Fruit fly (Drosophila melanogaster) whole organism, embryonic: Measurements from ENCODE around the gene CG44088.

Experiments
- Abd-B ChIP-seq: fragments of 200-800 bp; sonication (Bioruptor generic); optimal IDR thresholded peaks from 2 replicates; lab custom pipeline; 2018; ENCODE audit warnings: missing biosample characterization, mild to moderate bottlenecking, missing genetic modification characterization, moderate library complexity
- Bdp1 ChIP-seq: fragments of 200-800 bp; sonication (Bioruptor generic); optimal IDR thresholded peaks from 3 replicates; lab custom pipeline; 2016; ENCODE audit warnings: missing biosample characterization, missing genetic modification characterization
- CG1024 ChIP-seq: fragments of 200-800 bp; sonication (Bioruptor generic); IDR thresholded peaks from 2 replicates; pipeline ENCODE4 v1.3.6; 2022; ENCODE audit warnings: missing biosample characterization, missing genetic modification characterization
- CG10565 ChIP-seq: fragments of 200-800 bp; sonication (Bioruptor generic); optimal IDR thresholded peaks from 3 replicates; lab custom pipeline; 2016; ENCODE audit warnings: missing biosample characterization, mild to moderate bottlenecking, missing genetic modification characterization
- CG13894 ChIP-seq: fragments of 200-800 bp; sonication (Bioruptor generic); optimal IDR thresholded peaks from 3 replicates; lab custom pipeline; 2018; ENCODE audit warnings: missing biosample characterization, mild to moderate bottlenecking, missing genetic modification characterization, moderate library complexity
- CG1603 ChIP-seq: fragments of 200-800 bp; sonication (Bioruptor generic); optimal IDR thresholded peaks from 2 replicates; lab custom pipeline; 2019; ENCODE audit warnings: missing biosample characterization, mild to moderate bottlenecking, missing genetic modification characterization, moderate library complexity
- CG16779 ChIP-seq: fragments of 200-800 bp; sonication (Bioruptor generic); IDR thresholded peaks from 2 replicates; pipeline ENCODE4 v1.3.6; 2022; ENCODE audit warnings: missing biosample characterization, missing genetic modification characterization
- CG2678 ChIP-seq: fragments of 200-800 bp; sonication (Bioruptor generic); optimal IDR thresholded peaks from 3 replicates; lab custom pipeline; 2019; ENCODE audit warnings: missing biosample characterization, mild to moderate bottlenecking, missing genetic modification characterization, moderate library complexity
- CG3726 ChIP-seq: fragments of 200-800 bp; sonication (Bioruptor generic); IDR thresholded peaks from 3 replicates; pipeline ENCODE4, ENCODE4 v1.3.6; 2022; ENCODE audit warnings: missing biosample characterization, missing genetic modification characterization
- CG4707 ChIP-seq: fragments of 200-800 bp; sonication (Bioruptor generic); optimal IDR thresholded peaks from 2 replicates; lab custom pipeline; 2018; ENCODE audit warnings: missing biosample characterization, mild to moderate bottlenecking, missing genetic modification characterization, moderate library complexity
- CG5180 ChIP-seq: fragments of 200-800 bp; sonication (Bioruptor generic); optimal IDR thresholded peaks from 3 replicates; lab custom pipeline; 2017; ENCODE audit warnings: missing biosample characterization, missing genetic modification characterization, mild to moderate bottlenecking, moderate library complexity, missing genetic modification reagents
- CG7963 ChIP-seq: fragments of 200-800 bp; sonication (Bioruptor generic); IDR thresholded peaks from 3 replicates; pipeline ENCODE4 v1.3.6; 2022; ENCODE audit warnings: missing biosample characterization, missing genetic modification characterization; ENCODE audit not compliant: partially characterized antibody
- Camta ChIP-seq: fragments of 200-800 bp; sonication (Bioruptor generic); optimal IDR thresholded peaks from 2 replicates; lab custom pipeline; 2016; ENCODE audit warnings: missing biosample characterization, missing genetic modification characterization
- D19A ChIP-seq: fragments of 200-800 bp; optimal IDR thresholded peaks from 3 replicates; lab custom pipeline; 2019; ENCODE audit warnings: missing biosample characterization, mild to moderate bottlenecking, missing genetic modification characterization, moderate library complexity
- Dref ChIP-seq: fragments of 200-800 bp; sonication (Bioruptor generic); IDR thresholded peaks from 2 replicates; pipeline ENCODE4 v1.3.6; 2022; ENCODE audit warnings: missing biosample characterization, missing genetic modification characterization
- Drgx ChIP-seq: fragments of 200-800 bp; sonication (Bioruptor generic); IDR thresholded peaks from 2 replicates; pipeline ENCODE4 v1.3.6; 2022; ENCODE audit warnings: missing biosample characterization, missing genetic modification characterization
- E2f2 ChIP-seq: fragments of 200-800 bp; sonication (Bioruptor generic); IDR thresholded peaks from 2 replicates; pipeline ENCODE4 v1.3.6; 2022; ENCODE audit warnings: missing biosample characterization, missing genetic modification characterization
- Elba2 ChIP-seq: fragments of 200-800 bp; sonication (Bioruptor generic); optimal IDR thresholded peaks from 3 replicates; lab custom pipeline; 2016; ENCODE audit warnings: missing biosample characterization, missing genetic modification characterization
- Ets65A ChIP-seq: fragments of 200-800 bp; sonication (Bioruptor generic); peaks from one replicate; lab custom pipeline; 2016; ENCODE audit warnings: missing biosample characterization, missing genetic modification characterization
- H2.0 ChIP-seq: fragments of 200-800 bp; sonication (Bioruptor generic); IDR thresholded peaks from 2 replicates; pipeline ENCODE4 v1.3.6; 2022; ENCODE audit warnings: missing biosample characterization, missing genetic modification characterization
- Lpt ChIP-seq: fragments of >200 bp; optimal IDR thresholded peaks from 2 replicates; lab custom pipeline; 2018; ENCODE audit warnings: missing biosample characterization, missing genetic modification characterization
- Nf-YB ChIP-seq: fragments of 200-800 bp; sonication (Bioruptor generic); optimal IDR thresholded peaks from 3 replicates; lab custom pipeline; 2019; ENCODE audit warnings: missing biosample characterization, mild to moderate bottlenecking, missing genetic modification characterization, moderate library complexity
- Spps ChIP-seq: fragments of 200-800 bp; sonication (Bioruptor generic); optimal IDR thresholded peaks from 2 replicates; lab custom pipeline; 2018; ENCODE audit warnings: missing biosample characterization, mild to moderate bottlenecking, missing genetic modification characterization
- Taf1 ChIP-seq: fragments of 200-800 bp; sonication (Bioruptor generic); IDR thresholded peaks from 2 replicates; pipeline ENCODE4 v1.3.6; 2022; ENCODE audit warnings: missing biosample characterization, missing genetic modification characterization
- Trl ChIP-seq, 3 experiments: fragments of >200 bp in 2 of 3; fragments of 200-800 bp in 1 of 3; sonication (Bioruptor generic) in 1 of 3; optimal IDR thresholded peaks; 2 replicates in 1 of 3; 3 replicates in 2 of 3; lab custom pipeline; 2016 to 2017; ENCODE audit warnings: missing biosample characterization in 1 of 3, missing genetic modification characterization in 1 of 3
- aop ChIP-seq: fragments of 200-800 bp; sonication (Bioruptor generic); IDR thresholded peaks from 2 replicates; pipeline ENCODE4 v1.3.6; 2022; ENCODE audit warnings: missing biosample characterization, missing genetic modification characterization
- ara ChIP-seq: fragments of 200-800 bp; sonication (Bioruptor generic); IDR thresholded peaks from 2 replicates; pipeline ENCODE4 v1.3.6; 2022; ENCODE audit warnings: missing biosample characterization, missing genetic modification characterization
- bbx ChIP-seq: fragments of 200-800 bp; sonication (Bioruptor generic); IDR thresholded peaks from 2 replicates; pipeline ENCODE4 v1.3.6; 2022; ENCODE audit warnings: missing biosample characterization, missing genetic modification characterization; ENCODE audit not compliant: partially characterized antibody
- bsh ChIP-seq, 2 experiments: fragments of 200-800 bp; sonication (Bioruptor generic); optimal IDR thresholded peaks; 2 replicates each; lab custom pipeline; 2017 to 2018; ENCODE audit warnings: mild to moderate bottlenecking in 2 of 2, missing biosample characterization in 2 of 2, missing genetic modification characterization in 2 of 2, moderate library complexity in 1 of 2
- cg ChIP-seq: fragments of 200-800 bp; sonication (Bioruptor generic); optimal IDR thresholded peaks from 3 replicates; lab custom pipeline; 2019; ENCODE audit warnings: missing biosample characterization, mild to moderate bottlenecking, missing genetic modification characterization, moderate library complexity
- corto ChIP-seq: fragments of 200-800 bp; sonication (Bioruptor generic); optimal IDR thresholded peaks from 2 replicates; lab custom pipeline; 2016; ENCODE audit warnings: missing biosample characterization, mild to moderate bottlenecking, missing genetic modification characterization, moderate library complexity
- emc ChIP-seq: fragments of 200-800 bp; sonication (Bioruptor generic); optimal IDR thresholded peaks from 2 replicates; lab custom pipeline; 2016; ENCODE audit warnings: missing biosample characterization, missing genetic modification characterization
- en ChIP-seq: fragments of 200-800 bp; sonication (Bioruptor generic); optimal IDR thresholded peaks from 2 replicates; lab custom pipeline; 2016; ENCODE audit warnings: missing biosample characterization, missing genetic modification characterization
- eyg ChIP-seq: fragments of 200-800 bp; sonication (Bioruptor generic); optimal IDR thresholded peaks from 3 replicates; lab custom pipeline; 2016; ENCODE audit warnings: missing biosample characterization, missing genetic modification characterization
- maf-S ChIP-seq: fragments of 200-800 bp; sonication (Bioruptor generic); optimal IDR thresholded peaks from 2 replicates; lab custom pipeline; 2016; ENCODE audit warnings: missing biosample characterization, missing genetic modification characterization
- onecut ChIP-seq: fragments of 200-800 bp; sonication (Bioruptor generic); IDR thresholded peaks from 2 replicates; pipeline ENCODE4 v1.3.6; 2022; ENCODE audit warnings: missing biosample characterization, missing genetic modification characterization
- pan ChIP-seq, 4 experiments: fragments of >200 bp in 3 of 4; fragments of 200-800 bp in 1 of 4; sonication (Bioruptor generic) in 1 of 4; optimal IDR thresholded peaks in 3 of 4; IDR thresholded peaks in 1 of 4; 2 replicates each; pipeline versions ENCODE4 v1.3.6 to Lab custom; 2017 to 2022; ENCODE audit warnings: missing biosample characterization in 2 of 4, missing genetic modification characterization in 2 of 4, mixed read lengths in 1 of 4
- pum ChIP-seq: fragments of 200-800 bp; sonication (Bioruptor generic); optimal IDR thresholded peaks from 2 replicates; lab custom pipeline; 2016; ENCODE audit warnings: missing biosample characterization, missing genetic modification characterization
- repo ChIP-seq: fragments of 200-800 bp; sonication (Bioruptor generic); optimal IDR thresholded peaks from 2 replicates; lab custom pipeline; 2016; ENCODE audit warnings: missing biosample characterization, missing genetic modification characterization
- row ChIP-seq: fragments of 200-800 bp; sonication (Bioruptor generic); IDR thresholded peaks from 3 replicates; pipeline ENCODE4 v1.3.6; 2022; ENCODE audit warnings: missing biosample characterization, missing genetic modification characterization
- sd ChIP-seq: fragments of 200-800 bp; sonication (Bioruptor generic); optimal IDR thresholded peaks from 3 replicates; lab custom pipeline; 2018; ENCODE audit warnings: missing biosample characterization, mild to moderate bottlenecking, missing genetic modification characterization, moderate library complexity
- sens ChIP-seq: fragments of 200-800 bp; sonication (Bioruptor generic); peaks from one replicate; lab custom pipeline; 2016; ENCODE audit warnings: missing biosample characterization, missing genetic modification characterization
- so ChIP-seq: fragments of 200-800 bp; sonication (Bioruptor generic); IDR thresholded peaks from 3 replicates; pipeline ENCODE4 v1.3.6; 2022; ENCODE audit warnings: missing biosample characterization, missing genetic modification characterization
- sr ChIP-seq: fragments of 200-800 bp; sonication (Bioruptor generic); IDR thresholded peaks from 3 replicates; pipeline ENCODE4 v1.3.6; 2022; ENCODE audit warnings: missing biosample characterization, missing genetic modification characterization
- ssp ChIP-seq: fragments of 200-800 bp; sonication (Bioruptor generic); IDR thresholded peaks from 2 replicates; pipeline ENCODE4 v1.3.6; 2022; ENCODE audit warnings: missing biosample characterization, missing genetic modification characterization
- stwl ChIP-seq: fragments of 200-800 bp; sonication (Bioruptor generic); optimal IDR thresholded peaks from 3 replicates; lab custom pipeline; 2018; ENCODE audit warnings: missing biosample characterization, mild to moderate bottlenecking, missing genetic modification characterization, moderate library complexity
- tup ChIP-seq: fragments of 200-800 bp; sonication (Bioruptor generic); optimal IDR thresholded peaks from 2 replicates; lab custom pipeline; 2016; ENCODE audit warnings: missing biosample characterization, mild to moderate bottlenecking, missing genetic modification characterization, moderate library complexity

The CG44088 gene

DNA sequence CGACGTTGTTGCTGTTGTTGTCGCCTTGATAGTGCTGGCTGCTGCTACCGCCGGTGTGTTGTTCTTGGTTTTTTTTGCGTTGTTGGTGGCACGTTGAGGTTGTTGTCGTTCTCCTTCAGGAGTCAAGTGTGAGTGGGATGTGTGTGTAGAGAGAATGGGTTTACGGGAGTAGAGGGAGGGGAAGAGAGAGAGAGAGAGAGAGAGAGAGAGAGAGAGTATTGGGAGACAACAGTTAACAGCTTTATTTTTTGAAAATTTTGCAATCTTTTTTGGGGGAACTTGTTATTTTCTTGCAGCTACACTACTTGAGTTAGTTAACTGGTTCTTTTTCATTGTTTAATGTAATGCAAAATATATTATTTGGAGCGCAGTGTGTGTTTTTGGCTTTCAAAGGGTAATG, 22.7 kb upstream of the CG44088 start:
- TF ChIP-seq Trl (optimal IDR thresholded peaks at IDR 0.05; lab: Kevin White, UChicago) (peak; percentile 52 to 62), Trl (GFP tag; optimal IDR thresholded peaks at IDR 0.05; lab: Kevin White, UChicago) (no peak), Lpt (no peak), CG16779 (no peak), H2.0 (GFP tag; lab: Robert Waterston, UW) (no peak)

DNA sequence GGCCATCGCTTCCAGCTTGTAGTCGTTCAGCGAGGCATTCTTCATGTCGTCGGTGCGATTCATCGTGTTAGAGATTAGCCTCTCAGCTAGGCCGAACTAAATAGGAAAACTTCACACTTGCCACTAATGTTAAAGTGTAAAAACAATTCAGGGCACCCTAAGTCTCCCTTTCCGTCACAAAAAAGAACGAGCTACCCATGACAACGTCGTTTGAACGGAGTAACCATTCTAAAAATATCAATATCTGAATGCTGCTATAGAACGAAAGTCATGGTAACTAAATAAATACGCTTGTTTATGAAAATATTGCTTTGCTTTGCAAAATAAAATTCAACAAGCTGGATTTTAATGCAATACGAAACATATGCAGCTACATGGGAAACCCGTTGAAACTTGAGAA, 9.8 kb upstream of the CG44088 start, which contains the start of gene Ccdc39:
Ccdc39 (minus strand) TSS at position 101 of the 400 bp plus-strand sequence.
- TF ChIP-seq CG7963 (GFP tag; lab: Robert Waterston, UW) (no peak), aop (GFP tag; lab: Robert Waterston, UW) (no peak), Dref (GFP tag; lab: Robert Waterston, UW) (0 out of 2 replicates have a peak, but pooled peaks have one; percentile 12), Ets65A (peak; percentile 49)

DNA sequence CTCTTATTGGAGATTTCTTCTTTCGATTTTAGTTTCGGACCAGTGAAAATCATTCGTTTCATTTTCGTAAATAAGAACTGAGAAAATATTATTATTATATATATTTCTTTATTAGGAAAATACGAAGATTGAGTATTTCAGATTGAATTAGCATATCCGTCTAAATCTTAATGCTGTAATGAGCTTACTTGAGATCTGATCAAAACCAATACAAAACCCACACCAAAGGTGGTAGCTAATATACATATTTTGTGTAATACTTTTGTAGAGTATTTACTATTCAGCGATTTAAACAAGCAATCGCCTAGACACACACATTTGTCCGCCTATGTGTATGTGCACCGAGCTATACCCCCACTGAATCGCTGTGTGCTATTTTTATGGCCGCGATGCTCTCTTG, 5.9 kb upstream of the CG44088 start:
- TF ChIP-seq onecut (GFP tag; lab: Robert Waterston, UW) (no peak), row (GFP tag; lab: Robert Waterston, UW) (peak; percentile 11; the same call in 2 of the 3 replicates), emc (no peak), ssp (GFP tag; lab: Robert Waterston, UW) (no peak), en (GFP tag; lab: Kevin White, UChicago) (no peak), Drgx (GFP tag; lab: Robert Waterston, UW) (no peak), Nf-YB (GFP tag; lab: Kevin White, UChicago) (no peak), pan (optimal IDR thresholded peaks at IDR 0.05; lab: Kevin White, UChicago) (no peak), pan (GFP tag; optimal IDR thresholded peaks at IDR 0.05 in 1 of 2, IDR thresholded peaks at IDR 0.05 in 1 of 2) (no peak), Camta (GFP tag; lab: Kevin White, UChicago) (no peak), CG3726 (GFP tag; lab: Robert Waterston, UW) (no peak), CG1603 (no peak), CG5180 (no peak), bsh (GFP tag; optimal IDR thresholded peaks at IDR 0.05; lab: Kevin White, UChicago) (no peak), D19A (peak; percentile 92), so (GFP tag; lab: Robert Waterston, UW) (no peak), cg (GFP tag; lab: Kevin White, UChicago) (peak; percentile 33), CG1024 (no peak), CG13894 (tag; lab: Kevin White, UChicago) (no peak), pum (GFP tag; lab: Kevin White, UChicago) (no peak), repo (GFP tag; lab: Kevin White, UChicago) (no peak), ara (GFP tag; lab: Robert Waterston, UW) (no peak), sr (no peak), Spps (tag; lab: Kevin White, UChicago) (no peak)
- TF ChIP-seq, all 482 proteins: peak for 3

DNA sequence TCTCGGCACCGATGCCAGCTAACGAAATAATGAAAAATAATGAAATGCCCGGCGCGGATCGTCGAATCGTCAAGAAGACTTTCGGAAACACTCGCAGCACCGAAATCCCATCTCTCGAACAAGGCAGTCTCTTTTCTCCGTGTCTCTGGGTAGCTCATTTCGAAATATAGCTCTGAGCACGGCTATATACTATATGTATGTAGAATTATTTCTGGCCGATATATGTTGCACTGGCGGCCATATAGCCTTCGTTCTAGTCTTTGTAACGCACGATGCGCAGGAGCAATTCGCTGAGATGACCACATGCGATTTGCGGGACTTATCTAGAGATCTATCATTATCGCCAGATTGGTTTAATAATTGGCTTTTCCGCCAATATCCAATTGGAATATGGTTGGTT, 5.4 kb upstream of the CG44088 start, which contains the start of gene CG14655:
CG14655 (minus strand) TSS at position 41 of the 400 bp plus-strand sequence.
- peak; percentile 1 for TF ChIP-seq Elba2 (GFP tag; lab: Kevin White, UChicago)
- TF ChIP-seq row (GFP tag; lab: Robert Waterston, UW): 0 out of 3 replicates have a peak, but pooled peaks have one; percentile 5
- no peak for TF ChIP-seq Nf-YB (GFP tag; lab: Kevin White, UChicago)
- no peak for TF ChIP-seq stwl (tag; lab: Kevin White, UChicago)
- no peak for TF ChIP-seq Taf1 (GFP tag; lab: Robert Waterston, UW)
- no peak for TF ChIP-seq sd (tag; lab: Kevin White, UChicago)
- TF ChIP-seq Ets65A: peak; percentile 71
- no peak for TF ChIP-seq bbx (GFP tag; lab: Robert Waterston, UW)
- TF ChIP-seq Bdp1 (GFP tag; lab: Kevin White, UChicago): no peak
- no peak for TF ChIP-seq Camta (GFP tag; lab: Kevin White, UChicago)
- no peak for TF ChIP-seq CG4707 (GFP tag; lab: Kevin White, UChicago)
- no peak for TF ChIP-seq maf-S (GFP tag; lab: Kevin White, UChicago)
- TF ChIP-seq Abd-B (GFP tag; lab: Kevin White, UChicago): no peak
- no peak for TF ChIP-seq CG2678 (tag; lab: Kevin White, UChicago)
- TF ChIP-seq sens (GFP tag; lab: Kevin White, UChicago): no peak
- TF ChIP-seq E2f2 (GFP tag; lab: Robert Waterston, UW): no peak
- no peak for TF ChIP-seq eyg (GFP tag; lab: Kevin White, UChicago)
- TF ChIP-seq corto (GFP tag; lab: Kevin White, UChicago): no peak
- no peak for TF ChIP-seq CG10565 (GFP tag; lab: Kevin White, UChicago)
- no peak for TF ChIP-seq tup (GFP tag; lab: Kevin White, UChicago)
